Worm (Caenorhabditis elegans) whole organism, L3 larva: ENCODE data around the gene Y64G10A.10.

Experiments used
- R02D3.7 ChIP-seq: fragments of 150-350 bp; optimal IDR thresholded peaks from 2 replicates; lab custom pipeline; 2014; ENCODE audit warnings: missing biosample characterization, missing genetic modification characterization
- ZK546.5 ChIP-seq: sonication (generic microtip); optimal IDR thresholded peaks from 2 replicates; lab custom pipeline; 2017; ENCODE audit warnings: missing biosample characterization, missing genetic modification characterization
- aly-2 ChIP-seq: fragments of 150-350 bp; optimal IDR thresholded peaks from 2 replicates; lab custom pipeline; 2014; ENCODE audit warnings: missing biosample characterization, missing genetic modification characterization
- ama-1 ChIP-seq: fragments of 150-350 bp; optimal IDR thresholded peaks from 2 replicates; lab custom pipeline; 2018
- ceh-16 ChIP-seq: sonication (generic microtip); optimal IDR thresholded peaks from 2 replicates; lab custom pipeline; 2017; ENCODE audit warnings: missing biosample characterization, missing genetic modification characterization
- ceh-28 ChIP-seq: fragments of 150-350 bp; optimal IDR thresholded peaks from 2 replicates; lab custom pipeline; 2014; ENCODE audit warnings: missing biosample characterization, missing genetic modification reagents, missing genetic modification characterization
- ceh-82 ChIP-seq: fragments of 150-350 bp; optimal IDR thresholded peaks from 2 replicates; lab custom pipeline; 2014; ENCODE audit warnings: missing biosample characterization, missing genetic modification characterization
- ceh-9 ChIP-seq: sonication (generic microtip); optimal IDR thresholded peaks from 2 replicates; lab custom pipeline; 2018; ENCODE audit warnings: missing biosample characterization, missing genetic modification characterization
- daf-12 ChIP-seq: fragments of 150-350 bp; optimal IDR thresholded peaks from 2 replicates; lab custom pipeline; 2014; ENCODE audit warnings: missing biosample characterization, missing genetic modification reagents, missing genetic modification characterization
- egl-27 ChIP-seq: sonication (generic microtip); optimal IDR thresholded peaks from 4 replicates; lab custom pipeline; 2017; ENCODE audit warnings: missing biosample characterization, missing genetic modification reagents, missing genetic modification characterization
- egl-5 ChIP-seq: fragments of 150-350 bp; optimal IDR thresholded peaks from 2 replicates; lab custom pipeline; 2017; ENCODE audit warnings: missing biosample characterization, missing genetic modification reagents, missing genetic modification characterization, inconsistent platforms
- elt-1 ChIP-seq: fragments of 150-350 bp; optimal IDR thresholded peaks from 2 replicates; lab custom pipeline; 2014; ENCODE audit warnings: missing biosample characterization, missing genetic modification characterization
- elt-2 ChIP-seq: sonication (generic microtip); optimal IDR thresholded peaks from 2 replicates; lab custom pipeline; 2016; ENCODE audit warnings: missing genetic modification reagents, mild to moderate bottlenecking, missing genetic modification characterization, missing compliant biosample characterization
- elt-3 ChIP-seq, 3 experiments: fragments of 150-350 bp in 1 of 3; sonication (generic microtip) in 2 of 3; optimal IDR thresholded peaks; 2 replicates in 2 of 3; 4 replicates in 1 of 3; lab custom pipeline; 2014 to 2017; ENCODE audit warnings: missing biosample characterization in 3 of 3, missing genetic modification characterization in 3 of 3
- eor-1 ChIP-seq, 2 experiments: fragments of 150-350 bp; optimal IDR thresholded peaks; 2 replicates each; lab custom pipeline; 2014 to 2018; ENCODE audit warnings: missing biosample characterization in 2 of 2, missing genetic modification characterization in 2 of 2
- fkh-10 ChIP-seq: sonication (generic microtip); optimal IDR thresholded peaks from 2 replicates; lab custom pipeline; 2017; ENCODE audit warnings: missing biosample characterization, missing genetic modification reagents, missing genetic modification characterization
- fkh-2 ChIP-seq: fragments of 150-350 bp; optimal IDR thresholded peaks from 2 replicates; lab custom pipeline; 2014; ENCODE audit warnings: missing biosample characterization, missing genetic modification reagents, missing genetic modification characterization
- fos-1 ChIP-seq: fragments of 150-350 bp; optimal IDR thresholded peaks from 2 replicates; lab custom pipeline; 2014; ENCODE audit warnings: missing biosample characterization, missing genetic modification characterization
- hmg-11 ChIP-seq: sonication (generic microtip); optimal IDR thresholded peaks from 2 replicates; lab custom pipeline; 2016; ENCODE audit warnings: missing genetic modification characterization, missing compliant biosample characterization
- jun-1 ChIP-seq: fragments of 150-350 bp; optimal IDR thresholded peaks from 2 replicates; lab custom pipeline; 2014; ENCODE audit warnings: missing biosample characterization, missing genetic modification reagents, missing genetic modification characterization
- lin-15B ChIP-seq: fragments of 150-350 bp; optimal IDR thresholded peaks from 2 replicates; lab custom pipeline; 2014; ENCODE audit warnings: missing biosample characterization, missing genetic modification characterization
- lin-39 ChIP-seq: fragments of 150-350 bp; optimal IDR thresholded peaks from 2 replicates; lab custom pipeline; 2018; ENCODE audit warnings: missing biosample characterization, missing genetic modification reagents, missing genetic modification characterization
- lsy-12 ChIP-seq: sonication (generic microtip); optimal IDR thresholded peaks from 2 replicates; lab custom pipeline; 2016; ENCODE audit warnings: mild to moderate bottlenecking, missing genetic modification characterization, missing compliant biosample characterization
- mdl-1 ChIP-seq: fragments of 150-350 bp; optimal IDR thresholded peaks from 2 replicates; lab custom pipeline; 2014; ENCODE audit warnings: missing biosample characterization, missing genetic modification characterization
- mml-1 ChIP-seq: fragments of 150-350 bp; sonication (generic microtip); optimal IDR thresholded peaks from 3 replicates; lab custom pipeline; 2014; ENCODE audit warnings: missing biosample characterization, missing genetic modification characterization
- nfya-1 ChIP-seq: sonication (generic microtip); optimal IDR thresholded peaks from 2 replicates; lab custom pipeline; 2017; ENCODE audit warnings: missing genetic modification characterization, mild to moderate bottlenecking, missing compliant biosample characterization, antibody characterized with exemption, moderate library complexity; ENCODE audit not compliant: insufficient read depth
- nhr-11 ChIP-seq: fragments of 150-350 bp; optimal IDR thresholded peaks from 2 replicates; lab custom pipeline; 2014; ENCODE audit warnings: missing biosample characterization, missing genetic modification characterization
- nhr-12 ChIP-seq: fragments of 150-350 bp; optimal IDR thresholded peaks from 2 replicates; lab custom pipeline; 2014; ENCODE audit warnings: missing biosample characterization, missing genetic modification characterization
- nhr-23 ChIP-seq: fragments of 150-350 bp; optimal IDR thresholded peaks from 2 replicates; lab custom pipeline; 2014; ENCODE audit warnings: missing biosample characterization, missing genetic modification reagents, missing genetic modification characterization
- nhr-237 ChIP-seq: fragments of 150-350 bp; optimal IDR thresholded peaks from 2 replicates; lab custom pipeline; 2014; ENCODE audit warnings: missing biosample characterization, missing genetic modification characterization
- nhr-25 ChIP-seq: sonication (generic microtip); optimal IDR thresholded peaks from 2 replicates; lab custom pipeline; 2017; ENCODE audit warnings: missing biosample characterization, missing genetic modification characterization
- nhr-28 ChIP-seq: fragments of 150-350 bp; optimal IDR thresholded peaks from 2 replicates; lab custom pipeline; 2014; ENCODE audit warnings: missing biosample characterization, missing genetic modification characterization
- nhr-43 ChIP-seq: sonication (generic microtip); optimal IDR thresholded peaks from 2 replicates; lab custom pipeline; 2016; ENCODE audit warnings: mild to moderate bottlenecking, missing genetic modification characterization, missing compliant biosample characterization; ENCODE audit not compliant: poor library complexity, severe bottlenecking
- nhr-67 ChIP-seq: fragments of 150-350 bp; optimal IDR thresholded peaks from 2 replicates; lab custom pipeline; 2014; ENCODE audit warnings: missing biosample characterization, missing genetic modification characterization
- nhr-76 ChIP-seq: fragments of 150-350 bp; sonication (generic microtip); optimal IDR thresholded peaks from 5 replicates; lab custom pipeline; 2014; ENCODE audit warnings: missing biosample characterization, missing genetic modification characterization
- nhr-77 ChIP-seq: fragments of 150-350 bp; optimal IDR thresholded peaks from 2 replicates; lab custom pipeline; 2014; ENCODE audit warnings: missing biosample characterization, missing genetic modification characterization
- pha-4 ChIP-seq: fragments of 150-350 bp; optimal IDR thresholded peaks from 2 replicates; lab custom pipeline; 2014; ENCODE audit warnings: missing biosample characterization, missing genetic modification reagents, missing genetic modification characterization
- pqm-1 ChIP-seq: fragments of 150-350 bp; optimal IDR thresholded peaks from 2 replicates; lab custom pipeline; 2017; ENCODE audit warnings: missing biosample characterization, missing genetic modification characterization, inconsistent platforms
- sea-2 ChIP-seq: fragments of 150-350 bp; sonication (generic microtip); optimal IDR thresholded peaks from 4 replicates; lab custom pipeline; 2014; ENCODE audit warnings: missing biosample characterization, missing genetic modification reagents, missing genetic modification characterization
- skn-1 ChIP-seq: fragments of 150-350 bp; optimal IDR thresholded peaks from 2 replicates; lab custom pipeline; 2014; ENCODE audit warnings: missing biosample characterization, missing genetic modification characterization
- snpc-4 ChIP-seq: fragments of 150-350 bp; optimal IDR thresholded peaks from 2 replicates; lab custom pipeline; 2014; ENCODE audit warnings: missing biosample characterization, missing genetic modification characterization
- tbx-2 ChIP-seq: sonication (generic microtip); optimal IDR thresholded peaks from 2 replicates; lab custom pipeline; 2016; ENCODE audit warnings: mild to moderate bottlenecking, missing genetic modification characterization, missing compliant biosample characterization
- unc-39 ChIP-seq: sonication (generic microtip); optimal IDR thresholded peaks from 4 replicates; lab custom pipeline; 2017; ENCODE audit warnings: missing biosample characterization, missing genetic modification characterization
- unc-62 ChIP-seq: fragments of 150-350 bp; sonication (generic microtip); optimal IDR thresholded peaks from 4 replicates; lab custom pipeline; 2014; ENCODE audit warnings: missing biosample characterization, missing genetic modification reagents, missing genetic modification characterization
- zag-1 ChIP-seq: fragments of 150-350 bp; optimal IDR thresholded peaks from 2 replicates; lab custom pipeline; 2014; ENCODE audit warnings: missing biosample characterization, missing genetic modification characterization
- ztf-11 ChIP-seq: fragments of 150-350 bp; optimal IDR thresholded peaks from 2 replicates; lab custom pipeline; 2014; ENCODE audit warnings: missing biosample characterization, missing genetic modification characterization
- ztf-4 ChIP-seq: fragments of 150-350 bp; optimal IDR thresholded peaks from 2 replicates; lab custom pipeline; 2014; ENCODE audit warnings: missing biosample characterization, missing genetic modification characterization

Y64G10A.10 gene

ce11 chrIV:14269932-14270331 is 28.7 kb upstream of the Y64G10A.10 start:
- TF ChIP-seq skn-1 (no peak), nhr-237 (tag; lab: Kevin White, UChicago) (no peak), elt-2 (tag; lab: Kevin White, UChicago) (no peak), egl-27 (tag; lab: Kevin White, UChicago) (no peak), elt-1 (tag; lab: Kevin White, UChicago) (no peak)
- TF ChIP-seq, all 47 proteins: peak for 0

ce11 chrIV:14268882-14269281 is 27.6 kb upstream of the Y64G10A.10 start:
- TF ChIP-seq fkh-2 (tag; lab: Kevin White, UChicago) (no peak), pha-4 (tag; lab: Kevin White, UChicago) (no peak), snpc-4 (tag; lab: Kevin White, UChicago) (no peak), lin-39 (tag; lab: Kevin White, UChicago) (no peak), hmg-11 (tag; lab: Kevin White, UChicago) (no peak), ceh-28 (tag; lab: Kevin White, UChicago) (no peak)

ce11 chrIV:14260761-14261160 is 19.5 kb upstream of the Y64G10A.10 start:
- TF ChIP-seq eor-1 (tag; optimal IDR thresholded peaks at IDR 0.05; lab: Kevin White, UChicago) (no peak), nhr-43 (tag; lab: Kevin White, UChicago) (no peak), elt-1 (tag; lab: Kevin White, UChicago) (no peak), zag-1 (tag; lab: Kevin White, UChicago) (no peak), ceh-9 (tag; lab: Kevin White, UChicago) (no peak), ztf-11 (tag; lab: Kevin White, UChicago) (no peak), skn-1 (peak; percentile 29), pqm-1 (tag; lab: Kevin White, UChicago) (no peak), ceh-28 (tag; lab: Kevin White, UChicago) (no peak), fos-1 (no peak), nhr-12 (no peak), lin-15B (tag; lab: Kevin White, UChicago) (peak; percentile 13), unc-39 (no peak), egl-5 (tag; lab: Kevin White, UChicago) (no peak), ZK546.5 (tag; lab: Kevin White, UChicago) (no peak), elt-3 (tag; optimal IDR thresholded peaks at IDR 0.05; lab: Kevin White, UChicago) (no peak), unc-62 (GFP tag; lab: Kevin White, UChicago) (peak; percentile 3), snpc-4 (tag; lab: Kevin White, UChicago) (peak; percentile 7), ama-1 (lab: Kevin White, UChicago) (no peak), nfya-1 (tag; lab: Kevin White, UChicago) (peak; percentile 79), egl-27 (tag; lab: Kevin White, UChicago) (no peak), ceh-82 (tag; lab: Kevin White, UChicago) (no peak), nhr-28 (tag; lab: Kevin White, UChicago) (no peak), nhr-25 (tag; lab: Kevin White, UChicago) (no peak), elt-2 (tag; lab: Kevin White, UChicago) (no peak), pha-4 (tag; lab: Kevin White, UChicago) (no peak), mdl-1 (tag; lab: Kevin White, UChicago) (no peak), nhr-23 (tag; lab: Kevin White, UChicago) (no peak), lsy-12 (no peak), jun-1 (no peak), nhr-237 (tag; lab: Kevin White, UChicago) (no peak), nhr-67 (no peak), ztf-4 (tag; lab: Kevin White, UChicago) (no peak), fkh-2 (tag; lab: Kevin White, UChicago) (no peak), ceh-16 (no peak), nhr-11 (tag; lab: Kevin White, UChicago) (no peak), daf-12 (tag; lab: Kevin White, UChicago) (no peak), fkh-10 (GFP tag; lab: Kevin White, UChicago) (peak; percentile 96), tbx-2 (tag; lab: Kevin White, UChicago) (no peak), lin-39 (tag; lab: Kevin White, UChicago) (no peak), sea-2 (no peak), hmg-11 (tag; lab: Kevin White, UChicago) (peak; percentile 80), nhr-76 (tag; lab: Kevin White, UChicago) (no peak), nhr-77 (no peak), aly-2 (no peak), R02D3.7 (no peak), mml-1 (tag; lab: Kevin White, UChicago) (no peak)
- TF ChIP-seq, all 47 proteins: peak for 7
